Fruit fly (Drosophila melanogaster) whole organism, embryonic: ENCODE data around the gene Tango2.

Experiments used
- ATbp ChIP-seq: fragments of 200-800 bp; sonication (Bioruptor generic); optimal IDR thresholded peaks from 2 replicates; lab custom pipeline; 2017; ENCODE audit warnings: missing biosample characterization, mild to moderate bottlenecking, missing genetic modification characterization, missing genetic modification reagents
- Atf6 ChIP-seq: fragments of 200-800 bp; sonication (Bioruptor generic); IDR thresholded peaks from 2 replicates; pipeline ENCODE4 v1.3.6; 2022; ENCODE audit warnings: missing biosample characterization, missing genetic modification characterization
- B-H1 ChIP-seq: fragments of 200-800 bp; sonication (Bioruptor generic); IDR thresholded peaks from 3 replicates; pipeline ENCODE4 v1.3.6; 2022; ENCODE audit warnings: missing biosample characterization, missing genetic modification characterization
- Bteb2 ChIP-seq: fragments of 200-800 bp; sonication (Bioruptor generic); optimal IDR thresholded peaks from 2 replicates; lab custom pipeline; 2016; ENCODE audit warnings: missing biosample characterization, missing genetic modification characterization
- CG10462 ChIP-seq: fragments of 200-800 bp; sonication (Bioruptor generic); optimal IDR thresholded peaks from 2 replicates; lab custom pipeline; 2016; ENCODE audit warnings: missing biosample characterization, missing genetic modification characterization
- CG12299 ChIP-seq: fragments of 200-800 bp; sonication (Bioruptor generic); optimal IDR thresholded peaks from 2 replicates; lab custom pipeline; 2018; ENCODE audit warnings: missing biosample characterization, mild to moderate bottlenecking, missing genetic modification characterization
- CG14050 ChIP-seq: fragments of 200-800 bp; sonication (Bioruptor generic); IDR thresholded peaks from 3 replicates; pipeline ENCODE4 v1.3.6; 2022; ENCODE audit warnings: missing biosample characterization, missing genetic modification characterization
- CG15479 ChIP-seq: fragments of 200-800 bp; sonication (Bioruptor generic); optimal IDR thresholded peaks from 3 replicates; lab custom pipeline; 2019; ENCODE audit warnings: missing biosample characterization, mild to moderate bottlenecking, missing genetic modification characterization, moderate library complexity
- CG2199 ChIP-seq: fragments of 200-800 bp; sonication (Bioruptor generic); IDR thresholded peaks from 3 replicates; pipeline ENCODE4 v1.3.6; 2022; ENCODE audit warnings: missing biosample characterization, missing genetic modification characterization
- CG32767 ChIP-seq: fragments of 200-800 bp; sonication (Bioruptor generic); IDR thresholded peaks from 2 replicates; pipeline ENCODE4 v1.3.6; 2022; ENCODE audit warnings: missing biosample characterization, missing genetic modification characterization
- CG4328 ChIP-seq: fragments of 200-800 bp; sonication (Bioruptor generic); optimal IDR thresholded peaks from 3 replicates; lab custom pipeline; 2017; ENCODE audit warnings: missing biosample characterization, missing genetic modification reagents, missing genetic modification characterization
- CG7963 ChIP-seq: fragments of 200-800 bp; sonication (Bioruptor generic); IDR thresholded peaks from 3 replicates; pipeline ENCODE4 v1.3.6; 2022; ENCODE audit warnings: missing biosample characterization, missing genetic modification characterization; ENCODE audit not compliant: partially characterized antibody
- CG8089 ChIP-seq: fragments of 200-800 bp; sonication (Bioruptor generic); optimal IDR thresholded peaks from 3 replicates; lab custom pipeline; 2016; ENCODE audit warnings: missing biosample characterization, missing genetic modification characterization
- Camta ChIP-seq: fragments of 200-800 bp; sonication (Bioruptor generic); optimal IDR thresholded peaks from 2 replicates; lab custom pipeline; 2016; ENCODE audit warnings: missing biosample characterization, missing genetic modification characterization
- CrebB ChIP-seq: fragments of 200-800 bp; sonication (Bioruptor generic); optimal IDR thresholded peaks from 3 replicates; lab custom pipeline; 2018; ENCODE audit warnings: missing biosample characterization, mild to moderate bottlenecking, missing genetic modification characterization
- Elba2 ChIP-seq: fragments of 200-800 bp; sonication (Bioruptor generic); optimal IDR thresholded peaks from 3 replicates; lab custom pipeline; 2016; ENCODE audit warnings: missing biosample characterization, missing genetic modification characterization
- GATAe ChIP-seq: fragments of 200-800 bp; sonication (Bioruptor generic); conservative IDR thresholded peaks from 2 replicates; pipeline ENCODE4 v1.3.6; 2022; ENCODE audit warnings: missing biosample characterization, missing genetic modification characterization
- HLHmδ ChIP-seq: fragments of 200-800 bp; sonication (Bioruptor generic); optimal IDR thresholded peaks from 2 replicates; lab custom pipeline; 2018; ENCODE audit warnings: missing biosample characterization, mild to moderate bottlenecking, missing genetic modification characterization, moderate library complexity
- Hand ChIP-seq: fragments of 200-800 bp; sonication (Bioruptor generic); optimal IDR thresholded peaks from 2 replicates; lab custom pipeline; 2017; ENCODE audit warnings: mild to moderate bottlenecking, missing biosample characterization, missing genetic modification reagents, missing genetic modification characterization
- HmgZ ChIP-seq: fragments of 200-800 bp; sonication (Bioruptor generic); optimal IDR thresholded peaks from 2 replicates; lab custom pipeline; 2018; ENCODE audit warnings: missing biosample characterization, mild to moderate bottlenecking, missing genetic modification characterization
- Lhr ChIP-seq: fragments of 200-800 bp; sonication (Bioruptor generic); optimal IDR thresholded peaks from 3 replicates; lab custom pipeline; 2017; ENCODE audit warnings: mild to moderate bottlenecking, missing biosample characterization, missing genetic modification reagents, missing genetic modification characterization
- MESR4 ChIP-seq: fragments of 200-800 bp; sonication (Bioruptor generic); optimal IDR thresholded peaks from 2 replicates; lab custom pipeline; 2018; ENCODE audit warnings: missing biosample characterization, mild to moderate bottlenecking, missing genetic modification characterization, moderate library complexity
- Nf-YB ChIP-seq: fragments of 200-800 bp; sonication (Bioruptor generic); optimal IDR thresholded peaks from 3 replicates; lab custom pipeline; 2019; ENCODE audit warnings: missing biosample characterization, mild to moderate bottlenecking, missing genetic modification characterization, moderate library complexity
- NfI ChIP-seq: fragments of 200-800 bp; sonication (Bioruptor generic); optimal IDR thresholded peaks from 3 replicates; lab custom pipeline; 2018; ENCODE audit warnings: missing biosample characterization, mild to moderate bottlenecking, missing genetic modification characterization, moderate library complexity
- bab2 ChIP-seq: fragments of 200-800 bp; sonication (Bioruptor generic); optimal IDR thresholded peaks from 2 replicates; lab custom pipeline; 2016; ENCODE audit warnings: missing biosample characterization, missing genetic modification characterization
- bowl ChIP-seq: fragments of 200-800 bp; sonication (Bioruptor generic); IDR thresholded peaks from 2 replicates; pipeline ENCODE4 v1.3.6; 2022; ENCODE audit warnings: missing biosample characterization, missing genetic modification characterization
- dmrt99B ChIP-seq: fragments of 200-800 bp; sonication (Bioruptor generic); optimal IDR thresholded peaks from 2 replicates; lab custom pipeline; 2018; ENCODE audit warnings: missing biosample characterization, mild to moderate bottlenecking, missing genetic modification characterization, moderate library complexity
- en ChIP-seq: fragments of 200-800 bp; sonication (Bioruptor generic); optimal IDR thresholded peaks from 2 replicates; lab custom pipeline; 2016; ENCODE audit warnings: missing biosample characterization, missing genetic modification characterization
- fd102C ChIP-seq: fragments of 200-800 bp; sonication (Bioruptor generic); optimal IDR thresholded peaks from 2 replicates; lab custom pipeline; 2018; ENCODE audit warnings: missing biosample characterization, mild to moderate bottlenecking, missing genetic modification characterization, moderate library complexity
- ham ChIP-seq: fragments of 200-800 bp; sonication (Bioruptor generic); IDR thresholded peaks from 2 replicates; pipeline ENCODE4 v1.3.6; 2022; ENCODE audit warnings: missing biosample characterization, missing genetic modification characterization
- hbn ChIP-seq: fragments of 200-800 bp; sonication (Bioruptor generic); IDR thresholded peaks from 2 replicates; pipeline ENCODE4 v1.3.6; 2022; ENCODE audit warnings: missing biosample characterization, missing genetic modification characterization; ENCODE audit not compliant: partially characterized antibody
- her ChIP-seq: fragments of 200-800 bp; sonication (Bioruptor generic); optimal IDR thresholded peaks from 2 replicates; lab custom pipeline; 2016; ENCODE audit warnings: missing biosample characterization, missing genetic modification characterization
- insv ChIP-seq, 2 experiments: fragments of 200-800 bp; sonication (Bioruptor generic); optimal IDR thresholded peaks; 3 replicates each; lab custom pipeline; 2016 to 2018; ENCODE audit warnings: missing biosample characterization in 2 of 2, missing genetic modification characterization in 2 of 2
- inv ChIP-seq: fragments of 200-800 bp; sonication (Bioruptor generic); IDR thresholded peaks from 2 replicates; pipeline ENCODE4 v1.3.6; 2022; ENCODE audit warnings: missing biosample characterization, missing genetic modification characterization; ENCODE audit not compliant: partially characterized antibody
- kah ChIP-seq: fragments of 200-800 bp; sonication (Bioruptor generic); optimal IDR thresholded peaks from 2 replicates; lab custom pipeline; 2018; ENCODE audit warnings: missing biosample characterization, mild to moderate bottlenecking, missing genetic modification characterization
- lola ChIP-seq, 3 experiments: fragments of >200 bp in 2 of 3; fragments of 200-800 bp in 1 of 3; sonication (Bioruptor generic) in 1 of 3; optimal IDR thresholded peaks; 2 replicates each; lab custom pipeline; 2017 to 2019; ENCODE audit warnings: missing biosample characterization in 3 of 3, missing genetic modification characterization in 3 of 3, mild to moderate bottlenecking in 1 of 3, moderate library complexity in 1 of 3
- nmo ChIP-seq: fragments of 200-800 bp; sonication (Bioruptor generic); optimal IDR thresholded peaks from 2 replicates; lab custom pipeline; 2018; ENCODE audit warnings: missing biosample characterization, mild to moderate bottlenecking, missing genetic modification characterization, moderate library complexity
- odd ChIP-seq: fragments of 200-800 bp; sonication (Bioruptor generic); optimal IDR thresholded peaks from 2 replicates; lab custom pipeline; 2017; ENCODE audit warnings: missing biosample characterization, mild to moderate bottlenecking, missing genetic modification characterization
- onecut ChIP-seq: fragments of 200-800 bp; sonication (Bioruptor generic); IDR thresholded peaks from 2 replicates; pipeline ENCODE4 v1.3.6; 2022; ENCODE audit warnings: missing biosample characterization, missing genetic modification characterization
- pb ChIP-seq: fragments of 200-800 bp; sonication (Bioruptor generic); optimal IDR thresholded peaks from 3 replicates; lab custom pipeline; 2016; ENCODE audit warnings: missing biosample characterization, missing genetic modification characterization
- pzg ChIP-seq: fragments of 200-800 bp; sonication (Bioruptor generic); optimal IDR thresholded peaks from 3 replicates; lab custom pipeline; 2018; ENCODE audit warnings: missing biosample characterization, mild to moderate bottlenecking, missing genetic modification characterization, moderate library complexity
- repo ChIP-seq: fragments of 200-800 bp; sonication (Bioruptor generic); optimal IDR thresholded peaks from 2 replicates; lab custom pipeline; 2016; ENCODE audit warnings: missing biosample characterization, missing genetic modification characterization
- ro ChIP-seq: fragments of 200-800 bp; sonication (Bioruptor generic); IDR thresholded peaks from 2 replicates; pipeline ENCODE4 v1.3.6; 2022; ENCODE audit warnings: missing biosample characterization, missing genetic modification characterization
- sens-2 ChIP-seq: fragments of 200-800 bp; sonication (Bioruptor generic); IDR thresholded peaks from 2 replicates; pipeline ENCODE4 v1.3.6; 2022; ENCODE audit warnings: missing biosample characterization, missing genetic modification characterization
- slbo ChIP-seq: fragments of 200-800 bp; sonication (Bioruptor generic); IDR thresholded peaks from 2 replicates; pipeline ENCODE4 v1.3.6; 2022; ENCODE audit warnings: missing biosample characterization, missing genetic modification characterization
- tgo ChIP-seq: fragments of 200-800 bp; sonication (Bioruptor generic); IDR thresholded peaks from 3 replicates; pipeline ENCODE4 v1.3.6; 2022; ENCODE audit warnings: missing biosample characterization, missing genetic modification characterization
- tup ChIP-seq: fragments of 200-800 bp; sonication (Bioruptor generic); optimal IDR thresholded peaks from 2 replicates; lab custom pipeline; 2016; ENCODE audit warnings: missing biosample characterization, mild to moderate bottlenecking, missing genetic modification characterization, moderate library complexity
- usp ChIP-seq: fragments of >200 bp; optimal IDR thresholded peaks from 2 replicates; lab custom pipeline; 2017; ENCODE audit warnings: missing biosample characterization, missing genetic modification characterization
- z ChIP-seq: fragments of 200-800 bp; sonication (Bioruptor generic); IDR thresholded peaks from 3 replicates; pipeline ENCODE4 v1.3.6; 2022; ENCODE audit warnings: missing biosample characterization, missing genetic modification characterization

Tango2 gene

DNA sequence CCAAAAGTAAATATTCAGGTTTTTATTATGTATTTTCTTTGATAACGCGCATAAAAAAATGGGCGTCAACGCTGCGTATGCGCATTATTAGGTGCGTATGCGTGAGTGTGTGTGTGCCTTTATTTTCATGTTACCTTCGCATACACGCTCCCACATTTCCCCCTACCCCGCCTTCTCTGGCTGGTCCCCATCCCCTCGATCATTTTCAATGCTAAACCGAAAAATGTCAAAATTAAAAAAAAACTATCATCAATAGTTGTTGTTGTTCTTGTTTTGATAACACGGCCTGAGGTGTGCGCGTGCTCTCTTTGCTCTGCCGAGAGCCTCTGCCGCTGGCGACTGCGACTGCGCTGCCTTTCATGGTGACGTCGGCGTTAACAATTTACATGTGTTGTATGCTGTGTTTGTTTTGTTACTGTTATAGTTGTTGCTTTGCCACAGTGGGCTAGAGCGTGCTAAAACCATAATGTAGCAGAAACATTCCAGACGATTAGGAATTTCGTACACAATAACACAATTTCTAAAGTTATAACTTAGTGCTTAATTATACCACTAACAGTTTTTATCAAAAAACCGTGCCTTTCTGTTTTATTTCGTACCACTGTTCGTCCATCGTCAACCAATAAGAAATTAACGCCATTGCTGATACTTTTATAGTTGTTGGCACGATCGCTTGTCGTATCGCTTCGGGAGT lies 23.4 kb downstream of the Tango2 start (continued):
- TF ChIP-seq HLHmδ (GFP tag; lab: Kevin White, UChicago) (no peak), MESR4 (GFP tag; lab: Kevin White, UChicago) (peak; percentile 74), CG15479 (peak; percentile 28), pzg (GFP tag; lab: Kevin White, UChicago) (peak; percentile 37), ATbp (GFP tag; lab: Kevin White, UChicago) (peak; percentile 99), ham (GFP tag; lab: Robert Waterston, UW) (peak; percentile 95), pb (GFP tag; lab: Kevin White, UChicago) (peak; percentile 99), Atf6 (GFP tag; lab: Robert Waterston, UW) (peak; percentile 99), Hand (GFP tag; lab: Kevin White, UChicago) (peak; percentile 97), CG2199 (GFP tag; lab: Robert Waterston, UW) (peak; percentile 99), repo (GFP tag; lab: Kevin White, UChicago) (peak; percentile 98), dmrt99B (peak; percentile 100), sens-2 (GFP tag; lab: Robert Waterston, UW) (peak; percentile 98), en (GFP tag; lab: Kevin White, UChicago) (peak; percentile 98), tup (peak; percentile 98), nmo (peak; percentile 99), NfI (peak; percentile 99), lola (GFP tag; optimal IDR thresholded peaks at IDR 0.05; lab: Kevin White, UChicago) (peak in 1 of 3 experiments; percentile 94), CG14050 (GFP tag; lab: Robert Waterston, UW) (peak; percentile 98), CG12299 (peak; percentile 98), CG8089 (GFP tag; lab: Kevin White, UChicago) (peak; percentile 99), ro (peak; percentile 96), Lhr (peak; percentile 95), CG7963 (peak; percentile 77; the same call in 2 of the 3 replicates), bab2 (GFP tag; lab: Kevin White, UChicago) (peak; percentile 99), Camta (GFP tag; lab: Kevin White, UChicago) (peak; percentile 99), usp (GFP tag; lab: Kevin White, UChicago) (no peak), B-H1 (GFP tag; lab: Robert Waterston, UW) (peak; percentile 99), CG32767 (GFP tag; lab: Robert Waterston, UW) (peak; percentile 98), fd102C (GFP tag; lab: Kevin White, UChicago) (peak; percentile 76), onecut (GFP tag; lab: Robert Waterston, UW) (peak; percentile 98), GATAe (GFP tag; lab: Robert Waterston, UW) (peak; percentile 95), slbo (GFP tag; lab: Robert Waterston, UW) (peak; percentile 99), odd (GFP tag; lab: Kevin White, UChicago) (peak; percentile 99), CG10462 (GFP tag; lab: Kevin White, UChicago) (peak; percentile 98), z (peak; percentile 82), Elba2 (GFP tag; lab: Kevin White, UChicago) (peak; percentile 82), CrebB (peak; percentile 99), CG4328 (GFP tag; lab: Kevin White, UChicago) (peak; percentile 97), kah (GFP tag; lab: Kevin White, UChicago) (peak; percentile 97), insv (GFP tag; optimal IDR thresholded peaks at IDR 0.05; lab: Kevin White, UChicago) (peak; percentile 51 to 79), hbn (no peak; the same call in 1 of the 2 replicates), bowl (peak; percentile 99), Bteb2 (GFP tag; lab: Kevin White, UChicago) (peak; percentile 98), inv (GFP tag; lab: Robert Waterston, UW) (peak; percentile 58), her (GFP tag; lab: Kevin White, UChicago) (peak; percentile 97), HmgZ (tag; lab: Kevin White, UChicago) (peak; percentile 99), tgo (GFP tag; lab: Robert Waterston, UW) (peak; percentile 99), Nf-YB (GFP tag; lab: Kevin White, UChicago) (peak; percentile 95)
